Fruit fly (Drosophila melanogaster): ENCODE data around the gene CG31391.

CG31391 gene

DNA sequence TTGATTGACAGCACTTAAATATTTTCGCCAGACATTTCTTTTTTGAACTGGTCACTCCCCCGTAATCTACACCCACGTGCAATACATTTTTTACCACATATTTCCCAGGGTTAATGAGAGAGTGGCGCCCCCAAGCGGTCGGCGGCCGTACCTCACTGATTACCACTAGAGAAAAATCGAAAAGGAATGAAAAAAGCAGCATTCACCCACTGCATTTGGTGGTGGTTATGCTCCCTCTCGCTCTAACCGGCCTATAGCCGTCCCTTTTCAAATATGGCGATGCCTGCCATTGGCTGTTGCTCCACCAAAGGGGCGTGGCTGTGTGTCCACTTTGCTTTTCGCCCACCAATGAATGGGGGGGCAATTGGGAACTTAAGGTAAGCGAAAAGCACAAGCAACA lies 39.9 kb downstream of the CG31391 start (continued):
- TF ChIP-seq Max (GFP tag; optimal IDR thresholded peaks at IDR 0.05) (peak; percentile 23), dmrt99B (tag; optimal IDR thresholded peaks at IDR 0.05) (peak; percentile 51), CG1832 (GFP tag; optimal IDR thresholded peaks at IDR 0.05) (peak; percentile 92), CG4707 (GFP tag; optimal IDR thresholded peaks at IDR 0.05) (peak; percentile 80), ci (GFP tag; IDR thresholded peaks at IDR 0.05) (peak; percentile 90), CG13424 (tag; optimal IDR thresholded peaks at IDR 0.05) (peak; percentile 58), nom (GFP tag; optimal IDR thresholded peaks at IDR 0.05) (peak; percentile 53), ERR (GFP tag; optimal IDR thresholded peaks at IDR 0.05) (no peak), Ets97D (GFP tag; optimal IDR thresholded peaks at IDR 0.05) (no peak), CG4404 (GFP tag; IDR thresholded peaks at IDR 0.05) (no peak), CTCF (GFP tag; optimal IDR thresholded peaks at IDR 0.05) (peak; percentile 93), CG6683 (GFP tag; optimal IDR thresholded peaks at IDR 0.05) (no peak), CG8478 (optimal IDR thresholded peaks at IDR 0.05) (peak; percentile 87), CG3838 (GFP tag; optimal IDR thresholded peaks at IDR 0.05) (no peak), gro (GFP tag; optimal IDR thresholded peaks at IDR 0.05) (no peak), schlank (tag; optimal IDR thresholded peaks at IDR 0.05) (no peak), CG17361 (GFP tag; IDR thresholded peaks at IDR 0.05) (0 out of 3 replicates have a peak, but pooled peaks have one; percentile 48), Aef1 (GFP tag; IDR thresholded peaks at IDR 0.05) (no peak), ara (GFP tag; IDR thresholded peaks at IDR 0.05) (peak; percentile 56; the same call in 1 of the 2 replicates), CG17359 (tag; optimal IDR thresholded peaks at IDR 0.05) (peak; percentile 53), gsb-n (tag; optimal IDR thresholded peaks at IDR 0.05) (peak; percentile 58), H2.0 (GFP tag; IDR thresholded peaks at IDR 0.05) (peak; percentile 29), fd3F (GFP tag; optimal IDR thresholded peaks at IDR 0.05) (no peak), prd (optimal IDR thresholded peaks at IDR 0.05) (no peak), prd (GFP tag; IDR thresholded peaks at IDR 0.05) (peak; percentile 36; the same call in 1 of the 3 replicates), CG8290 (GFP tag; optimal IDR thresholded peaks at IDR 0.05) (peak; percentile 31), CG8290 (tag; optimal IDR thresholded peaks at IDR 0.05) (peak in 1 of 2 experiments; percentile 65), maf-S (GFP tag; optimal IDR thresholded peaks at IDR 0.05) (no peak), Six4 (GFP tag; optimal IDR thresholded peaks at IDR 0.05) (peak; percentile 27), Pdp1 (GFP tag; optimal IDR thresholded peaks at IDR 0.05) (no peak), rib (GFP tag; IDR thresholded peaks at IDR 0.05) (0 out of 2 replicates have a peak, but pooled peaks have one; percentile 57), hbn (GFP tag; IDR thresholded peaks at IDR 0.05; ENCODE audit: partially characterized antibody) (no peak), CG7271 (tag; optimal IDR thresholded peaks at IDR 0.05) (no peak), CG15601 (tag; optimal IDR thresholded peaks at IDR 0.05) (peak; percentile 63), zf30C (GFP tag; optimal IDR thresholded peaks at IDR 0.05) (peak; percentile 58), chm (GFP tag; IDR thresholded peaks at IDR 0.05) (peak; percentile 85), Deaf1 (tag; optimal IDR thresholded peaks at IDR 0.05) (peak; percentile 64), sr (GFP tag; IDR thresholded peaks at IDR 0.05) (peak; percentile 90), CG34224 (GFP tag; IDR thresholded peaks at IDR 0.05; ENCODE audit: partially characterized antibody) (no peak), Optix (GFP tag; IDR thresholded peaks at IDR 0.05) (peak; percentile 61; the same call in 2 of the 3 replicates), CG9215 (GFP tag; IDR thresholded peaks at IDR 0.05) (no peak), CG7839 (tag; optimal IDR thresholded peaks at IDR 0.05) (peak; percentile 32), CG13123 (GFP tag; optimal IDR thresholded peaks at IDR 0.05) (no peak), E2f2 (GFP tag; IDR thresholded peaks at IDR 0.05) (no peak), fd102C (GFP tag; optimal IDR thresholded peaks at IDR 0.05) (peak; percentile 53), Abd-B (GFP tag; optimal IDR thresholded peaks at IDR 0.05) (no peak), CG11093 (GFP tag; IDR thresholded peaks at IDR 0.05) (no peak), CG2678 (tag; optimal IDR thresholded peaks at IDR 0.05) (peak; percentile 37), Mrtf (GFP tag; IDR thresholded peaks at IDR 0.05) (peak; percentile 44; the same call in 1 of the 3 replicates), vfl (GFP tag; optimal IDR thresholded peaks at IDR 0.05) (no peak), ash1 (GFP tag; optimal IDR thresholded peaks at IDR 0.05) (peak; percentile 88), Blimp-1 (GFP tag; optimal IDR thresholded peaks at IDR 0.05) (peak; percentile 49), yki (optimal IDR thresholded peaks at IDR 0.05) (no peak)

Measured in whole organism, embryonic.